Worm (Caenorhabditis elegans): ENCODE results near the gene svop-1.

Gene svop-1

DNA sequence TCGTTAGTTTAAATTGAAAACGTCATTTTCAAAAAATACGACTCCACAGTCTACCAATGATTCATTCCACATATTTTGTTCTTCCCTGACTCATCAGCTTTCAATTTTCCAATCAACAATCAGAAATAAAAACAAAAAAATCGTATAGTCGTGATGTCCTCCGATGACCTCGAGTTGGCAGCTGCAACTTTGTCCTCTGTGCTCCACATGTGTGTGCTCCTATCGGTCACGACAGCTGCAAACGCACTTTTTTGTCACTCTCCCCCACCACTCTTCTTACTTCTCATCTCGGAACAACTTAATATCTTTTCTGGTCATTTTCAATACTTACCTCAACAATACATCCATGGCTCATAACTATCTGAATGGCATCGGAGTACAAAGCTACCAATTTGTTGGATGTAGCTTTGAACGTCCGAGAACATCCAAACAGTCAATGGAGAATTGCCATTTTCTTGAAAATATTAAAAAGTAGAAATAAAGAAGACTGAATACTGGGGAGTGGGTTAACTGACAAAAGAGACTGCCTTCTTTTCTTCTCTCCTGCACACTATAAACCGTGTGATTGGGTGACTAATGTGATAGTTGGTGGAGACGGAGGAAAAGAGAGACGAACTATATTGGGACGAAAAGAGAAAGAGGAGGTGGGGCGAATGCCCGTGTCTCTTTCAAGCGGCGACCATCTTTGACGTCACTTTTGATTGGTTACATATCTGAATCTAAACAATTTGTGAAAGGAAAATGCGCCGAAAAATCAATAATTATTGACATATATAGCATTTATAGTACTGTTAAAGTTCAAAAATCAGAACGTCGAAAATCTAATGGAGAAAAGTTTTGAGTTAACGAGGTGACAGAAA lies 18.1 kb downstream of the svop-1 start:
- TF ChIP-seq aly-2 (tag; optimal IDR thresholded peaks at IDR 0.05) (no peak), lin-13 (GFP tag; optimal IDR thresholded peaks at IDR 0.05) (peak; percentile 23), fos-1 (tag; optimal IDR thresholded peaks at IDR 0.05) (peak; percentile 65), lin-39 (tag; optimal IDR thresholded peaks at IDR 0.05) (no peak), crh-2 (tag; optimal IDR thresholded peaks at IDR 0.05) (peak; percentile 58), ama-1 (optimal IDR thresholded peaks at IDR 0.05) (peak; percentile 87), sma-3 (GFP tag; optimal IDR thresholded peaks at IDR 0.05) (peak; percentile 64), nhr-129 (tag; optimal IDR thresholded peaks at IDR 0.05) (peak; percentile 16), mab-5 (tag; optimal IDR thresholded peaks at IDR 0.05) (no peak), Y55F3AM.14 (GFP tag; optimal IDR thresholded peaks at IDR 0.05) (no peak), lsy-2 (tag; optimal IDR thresholded peaks at IDR 0.05) (peak in 1 of 2 experiments; percentile 32), blmp-1 (tag; optimal IDR thresholded peaks at IDR 0.05; ENCODE audit: insufficient read depth) (peak; percentile 68), sma-9 (GFP tag; optimal IDR thresholded peaks at IDR 0.05) (peak; percentile 44), sma-9 (tag; optimal IDR thresholded peaks at IDR 0.05) (no peak), nhr-25 (tag; optimal IDR thresholded peaks at IDR 0.05) (peak; percentile 43), ZK546.5 (tag; optimal IDR thresholded peaks at IDR 0.05) (no peak), nhr-6 (tag; optimal IDR thresholded peaks at IDR 0.05) (no peak), F13H6.1 (tag; optimal IDR thresholded peaks at IDR 0.05) (peak; percentile 8), C34F6.9 (tag; optimal IDR thresholded peaks at IDR 0.05) (no peak), mdl-1 (tag; optimal IDR thresholded peaks at IDR 0.05) (no peak)

DNA sequence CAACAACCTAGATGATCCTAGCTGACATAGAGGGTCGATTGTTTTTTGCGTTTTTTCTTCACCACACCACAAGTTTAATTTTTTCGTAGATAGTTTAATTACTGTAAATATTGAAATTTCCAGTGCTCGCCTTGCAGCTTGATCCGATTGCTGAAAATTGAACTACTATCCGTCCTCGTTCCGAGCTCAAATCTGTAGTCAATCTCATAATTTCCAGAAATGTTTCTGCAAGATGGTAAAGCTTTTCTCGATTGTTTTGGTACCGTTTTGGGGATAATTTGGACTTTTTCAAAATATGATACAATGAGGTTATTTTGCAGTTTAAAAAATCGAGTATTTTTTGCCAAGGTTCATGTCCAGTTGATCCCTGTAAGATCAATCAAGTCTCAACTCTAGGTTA lies 19.2 kb downstream of the svop-1 start:
- no peak for TF ChIP-seq lin-39 (tag; optimal IDR thresholded peaks at IDR 0.05)
- no peak for TF ChIP-seq mab-5 (tag; optimal IDR thresholded peaks at IDR 0.05)

ce11 chrIII:8865294-8865766 lies 20.0 kb downstream of the svop-1 start:
- no peak for TF ChIP-seq nhr-11 (tag; optimal IDR thresholded peaks at IDR 0.05)
- peak; percentile 97 for TF ChIP-seq ama-1 (optimal IDR thresholded peaks at IDR 0.05)
- peak; percentile 65 for TF ChIP-seq lin-13 (GFP tag; optimal IDR thresholded peaks at IDR 0.05)
- TF ChIP-seq ztf-1 (GFP tag; conservative IDR thresholded peaks at IDR 0.05), result no peak
- no peak for TF ChIP-seq elt-1 (tag; optimal IDR thresholded peaks at IDR 0.05)
- no peak for TF ChIP-seq blmp-1 (tag; optimal IDR thresholded peaks at IDR 0.05; ENCODE audit: insufficient read depth)
- TF ChIP-seq Y55F3AM.14 (GFP tag; optimal IDR thresholded peaks at IDR 0.05), result peak; percentile 87
- peak; percentile 51 for TF ChIP-seq sem-4 (tag; optimal IDR thresholded peaks at IDR 0.05)
- TF ChIP-seq ztf-11 (tag; optimal IDR thresholded peaks at IDR 0.05), result no peak
- TF ChIP-seq lin-39 (tag; optimal IDR thresholded peaks at IDR 0.05), result no peak
- peak; percentile 62 for TF ChIP-seq gmeb-1 (tag; optimal IDR thresholded peaks at IDR 0.05)
- no peak for TF ChIP-seq unc-55 (GFP tag; optimal IDR thresholded peaks at IDR 0.05)
- TF ChIP-seq F13H6.1 (tag; optimal IDR thresholded peaks at IDR 0.05), result peak; percentile 87
- TF ChIP-seq nhr-25 (tag; optimal IDR thresholded peaks at IDR 0.05), result peak; percentile 47
- TF ChIP-seq nhr-77 (tag; optimal IDR thresholded peaks at IDR 0.05), result peak; percentile 18
- no peak for TF ChIP-seq nhr-23 (tag; optimal IDR thresholded peaks at IDR 0.05)
- peak; percentile 50 for TF ChIP-seq nhr-10 (tag; optimal IDR thresholded peaks at IDR 0.05)
- no peak for TF ChIP-seq dmd-4 (tag; optimal IDR thresholded peaks at IDR 0.05)
- peak; percentile 3 for TF ChIP-seq snpc-4 (tag; optimal IDR thresholded peaks at IDR 0.05)
- TF ChIP-seq mdl-1 (tag; optimal IDR thresholded peaks at IDR 0.05), result peak; percentile 17 to 31
- peak; percentile 75 for TF ChIP-seq crh-2 (tag; optimal IDR thresholded peaks at IDR 0.05)
- TF ChIP-seq nhr-21 (tag; optimal IDR thresholded peaks at IDR 0.05), result peak; percentile 53
- peak; percentile 2 for TF ChIP-seq ceh-16 (tag; optimal IDR thresholded peaks at IDR 0.05)
- TF ChIP-seq peb-1 (tag; optimal IDR thresholded peaks at IDR 0.05), result no peak
- no peak for TF ChIP-seq ceh-82 (tag; optimal IDR thresholded peaks at IDR 0.05)
- peak; percentile 57 for TF ChIP-seq nhr-129 (tag; optimal IDR thresholded peaks at IDR 0.05)
- TF ChIP-seq mab-5 (tag; optimal IDR thresholded peaks at IDR 0.05), result peak; percentile 3
- no peak for TF ChIP-seq nhr-6 (tag; optimal IDR thresholded peaks at IDR 0.05)
- no peak for TF ChIP-seq skn-1 (tag; optimal IDR thresholded peaks at IDR 0.05)
- TF ChIP-seq sma-3 (GFP tag; optimal IDR thresholded peaks at IDR 0.05), result peak; percentile 75
- TF ChIP-seq ZK546.5 (tag; optimal IDR thresholded peaks at IDR 0.05), result no peak
- no peak for TF ChIP-seq mbf-1 (tag; optimal IDR thresholded peaks at IDR 0.05)
- TF ChIP-seq sma-9 (GFP tag; optimal IDR thresholded peaks at IDR 0.05), result no peak
- no peak for TF ChIP-seq sma-9 (tag; optimal IDR thresholded peaks at IDR 0.05)
- TF ChIP-seq nhr-12 (tag; optimal IDR thresholded peaks at IDR 0.05), result no peak
- TF ChIP-seq unc-62 (GFP tag; optimal IDR thresholded peaks at IDR 0.05), result no peak
- TF ChIP-seq unc-39 (tag; optimal IDR thresholded peaks at IDR 0.05), result no peak
- TF ChIP-seq nhr-237 (tag; optimal IDR thresholded peaks at IDR 0.05), result no peak
- TF ChIP-seq lsy-2 (tag; optimal IDR thresholded peaks at IDR 0.05), result peak in 1 of 2 experiments; percentile 63
- no peak for TF ChIP-seq ztf-4 (tag; optimal IDR thresholded peaks at IDR 0.05)
- no peak for TF ChIP-seq R02D3.7 (tag; optimal IDR thresholded peaks at IDR 0.05)
- TF ChIP-seq fos-1 (tag; optimal IDR thresholded peaks at IDR 0.05), result peak; percentile 84
